Fruit fly (Drosophila melanogaster) whole organism, embryonic: ENCODE measurements around the gene Pif1A.

Experiments used
- Adf1 ChIP-seq: fragments of 200-800 bp; sonication (Bioruptor generic); IDR thresholded peaks from 2 replicates; pipeline ENCODE4 v1.3.6; 2022; ENCODE audit warnings: missing biosample characterization, missing genetic modification characterization
- Blimp-1 ChIP-seq: fragments of 200-800 bp; sonication (Bioruptor generic); optimal IDR thresholded peaks from 3 replicates; lab custom pipeline; 2018; ENCODE audit warnings: missing biosample characterization, missing genetic modification characterization, mild to moderate bottlenecking, moderate library complexity, missing genetic modification reagents
- CG11695 ChIP-seq: fragments of 200-800 bp; sonication (Bioruptor generic); IDR thresholded peaks from 3 replicates; pipeline ENCODE4 v1.3.6; 2022; ENCODE audit warnings: missing biosample characterization, missing genetic modification characterization
- CG12155 ChIP-seq: fragments of 200-800 bp; sonication (Bioruptor generic); optimal IDR thresholded peaks from 3 replicates; lab custom pipeline; 2016; ENCODE audit warnings: missing biosample characterization, missing genetic modification characterization
- CG13424 ChIP-seq: fragments of 200-800 bp; sonication (Bioruptor generic); optimal IDR thresholded peaks from 2 replicates; lab custom pipeline; 2019; ENCODE audit warnings: missing biosample characterization, mild to moderate bottlenecking, missing genetic modification characterization, moderate library complexity
- CG13894 ChIP-seq: fragments of 200-800 bp; sonication (Bioruptor generic); optimal IDR thresholded peaks from 3 replicates; lab custom pipeline; 2018; ENCODE audit warnings: missing biosample characterization, mild to moderate bottlenecking, missing genetic modification characterization, moderate library complexity
- CG14050 ChIP-seq: fragments of 200-800 bp; sonication (Bioruptor generic); IDR thresholded peaks from 3 replicates; pipeline ENCODE4 v1.3.6; 2022; ENCODE audit warnings: missing biosample characterization, missing genetic modification characterization
- CG17802 ChIP-seq: fragments of 200-800 bp; sonication (Bioruptor generic); optimal IDR thresholded peaks from 2 replicates; lab custom pipeline; 2018; ENCODE audit warnings: missing biosample characterization, mild to moderate bottlenecking, missing genetic modification characterization, moderate library complexity
- CG4360 ChIP-seq: fragments of 200-800 bp; sonication (Bioruptor generic); IDR thresholded peaks from 2 replicates; pipeline ENCODE4 v1.3.6; 2022; ENCODE audit warnings: missing biosample characterization, missing genetic modification characterization
- CG4820 ChIP-seq: fragments of 200-800 bp; sonication (Bioruptor generic); optimal IDR thresholded peaks from 3 replicates; lab custom pipeline; 2016; ENCODE audit warnings: missing biosample characterization, missing genetic modification characterization
- CG7987 ChIP-seq: fragments of 200-800 bp; sonication (Bioruptor generic); optimal IDR thresholded peaks from 2 replicates; lab custom pipeline; 2018; ENCODE audit warnings: missing biosample characterization, mild to moderate bottlenecking, missing genetic modification characterization, moderate library complexity
- CG8281 ChIP-seq: fragments of 200-800 bp; sonication (Bioruptor generic); optimal IDR thresholded peaks from 2 replicates; lab custom pipeline; 2018; ENCODE audit warnings: missing biosample characterization, mild to moderate bottlenecking, missing genetic modification characterization, moderate library complexity
- CG8359 ChIP-seq: fragments of 200-800 bp; sonication (Bioruptor generic); optimal IDR thresholded peaks from 2 replicates; lab custom pipeline; 2017; ENCODE audit warnings: missing biosample characterization, mild to moderate bottlenecking, missing genetic modification characterization, borderline replicate concordance
- CG8478 ChIP-seq: fragments of >200 bp; optimal IDR thresholded peaks from 2 replicates; lab custom pipeline; 2018
- CG8924 ChIP-seq: fragments of 200-800 bp; optimal IDR thresholded peaks from 3 replicates; lab custom pipeline; 2019; ENCODE audit warnings: missing biosample characterization, mild to moderate bottlenecking, missing genetic modification characterization, moderate library complexity
- Eip74EF ChIP-seq, 2 experiments: fragments of 200-800 bp in 1 of 2; fragments of >200 bp in 1 of 2; sonication (Bioruptor generic) in 1 of 2; optimal IDR thresholded peaks; 2 replicates each; lab custom pipeline; 2017 to 2019; ENCODE audit warnings: missing biosample characterization in 2 of 2, missing genetic modification characterization in 2 of 2, mild to moderate bottlenecking in 1 of 2, moderate library complexity in 1 of 2
- Hmx ChIP-seq: fragments of 200-800 bp; sonication (Bioruptor generic); optimal IDR thresholded peaks from 2 replicates; lab custom pipeline; 2016; ENCODE audit warnings: missing biosample characterization, missing genetic modification characterization
- Lhr ChIP-seq: fragments of 200-800 bp; sonication (Bioruptor generic); optimal IDR thresholded peaks from 3 replicates; lab custom pipeline; 2017; ENCODE audit warnings: mild to moderate bottlenecking, missing biosample characterization, missing genetic modification reagents, missing genetic modification characterization
- Oli ChIP-seq: fragments of 200-800 bp; sonication (Bioruptor generic); optimal IDR thresholded peaks from 2 replicates; lab custom pipeline; 2018; ENCODE audit warnings: missing biosample characterization, mild to moderate bottlenecking, missing genetic modification characterization, moderate library complexity
- Side ChIP-seq: fragments of 200-800 bp; sonication (Bioruptor generic); optimal IDR thresholded peaks from 2 replicates; lab custom pipeline; 2016; ENCODE audit warnings: missing biosample characterization, missing genetic modification characterization
- Ssrp ChIP-seq: fragments of 200-800 bp; sonication (Bioruptor generic); optimal IDR thresholded peaks from 2 replicates; lab custom pipeline; 2018; ENCODE audit warnings: missing biosample characterization, mild to moderate bottlenecking, missing genetic modification characterization, moderate library complexity
- Trl ChIP-seq, 3 experiments: fragments of >200 bp in 2 of 3; fragments of 200-800 bp in 1 of 3; sonication (Bioruptor generic) in 1 of 3; optimal IDR thresholded peaks; 2 replicates in 1 of 3; 3 replicates in 2 of 3; lab custom pipeline; 2016 to 2017; ENCODE audit warnings: missing biosample characterization in 1 of 3, missing genetic modification characterization in 1 of 3
- ara ChIP-seq: fragments of 200-800 bp; sonication (Bioruptor generic); IDR thresholded peaks from 2 replicates; pipeline ENCODE4 v1.3.6; 2022; ENCODE audit warnings: missing biosample characterization, missing genetic modification characterization
- bigmax ChIP-seq: fragments of 200-800 bp; sonication (Bioruptor generic); optimal IDR thresholded peaks from 2 replicates; lab custom pipeline; 2018; ENCODE audit warnings: missing biosample characterization, mild to moderate bottlenecking, missing genetic modification characterization
- cg ChIP-seq: fragments of 200-800 bp; sonication (Bioruptor generic); optimal IDR thresholded peaks from 3 replicates; lab custom pipeline; 2019; ENCODE audit warnings: missing biosample characterization, mild to moderate bottlenecking, missing genetic modification characterization, moderate library complexity
- chm ChIP-seq: fragments of 200-800 bp; sonication (Bioruptor generic); IDR thresholded peaks from 2 replicates; pipeline ENCODE4 v1.3.6; 2022; ENCODE audit warnings: missing biosample characterization, missing genetic modification characterization
- chn ChIP-seq: fragments of 200-800 bp; sonication (Bioruptor generic); optimal IDR thresholded peaks from 2 replicates; lab custom pipeline; 2016; ENCODE audit warnings: missing biosample characterization, missing genetic modification characterization
- dm ChIP-seq: fragments of 200-800 bp; sonication (Bioruptor generic); optimal IDR thresholded peaks from 3 replicates; lab custom pipeline; 2016; ENCODE audit warnings: missing biosample characterization, missing genetic modification characterization
- gcm2 ChIP-seq: fragments of 200-800 bp; sonication (Bioruptor generic); optimal IDR thresholded peaks from 2 replicates; lab custom pipeline; 2016; ENCODE audit warnings: missing biosample characterization, missing genetic modification characterization
- grau ChIP-seq: fragments of 200-800 bp; optimal IDR thresholded peaks from 3 replicates; lab custom pipeline; 2019; ENCODE audit warnings: missing biosample characterization, mild to moderate bottlenecking, missing genetic modification characterization, moderate library complexity
- hb ChIP-seq: fragments of 200-800 bp; sonication (Bioruptor generic); IDR thresholded peaks from 3 replicates; pipeline ENCODE4 v1.3.6; 2022; ENCODE audit warnings: missing biosample characterization, missing genetic modification characterization; ENCODE audit not compliant: partially characterized antibody
- hth ChIP-seq: fragments of >200 bp; optimal IDR thresholded peaks from 2 replicates; lab custom pipeline; 2017; ENCODE audit warnings: inconsistent platforms
- jing ChIP-seq: fragments of 200-800 bp; sonication (Bioruptor generic); optimal IDR thresholded peaks from 2 replicates; lab custom pipeline; 2018; ENCODE audit warnings: missing biosample characterization, mild to moderate bottlenecking, missing genetic modification characterization
- lbe ChIP-seq: fragments of 200-800 bp; sonication (Bioruptor generic); optimal IDR thresholded peaks from 2 replicates; lab custom pipeline; 2016; ENCODE audit warnings: missing biosample characterization, mild to moderate bottlenecking, missing genetic modification characterization
- lola ChIP-seq, 3 experiments: fragments of >200 bp in 2 of 3; fragments of 200-800 bp in 1 of 3; sonication (Bioruptor generic) in 1 of 3; optimal IDR thresholded peaks; 2 replicates each; lab custom pipeline; 2017 to 2019; ENCODE audit warnings: missing biosample characterization in 3 of 3, missing genetic modification characterization in 3 of 3, mild to moderate bottlenecking in 1 of 3, moderate library complexity in 1 of 3
- luna ChIP-seq: fragments of 200-800 bp; sonication (Bioruptor generic); optimal IDR thresholded peaks from 2 replicates; lab custom pipeline; 2016; ENCODE audit warnings: missing biosample characterization, missing genetic modification characterization
- mld ChIP-seq: fragments of 200-800 bp; sonication (Bioruptor generic); IDR thresholded peaks from 3 replicates; pipeline ENCODE4 v1.3.6; 2022; ENCODE audit warnings: missing biosample characterization, missing genetic modification characterization; ENCODE audit not compliant: partially characterized antibody
- nau ChIP-seq: fragments of 200-800 bp; sonication (Bioruptor generic); optimal IDR thresholded peaks from 3 replicates; lab custom pipeline; 2017; ENCODE audit warnings: missing biosample characterization, mild to moderate bottlenecking, missing genetic modification characterization, missing genetic modification reagents
- phol ChIP-seq: fragments of 200-800 bp; sonication (Bioruptor generic); optimal IDR thresholded peaks from 3 replicates; lab custom pipeline; 2018; ENCODE audit warnings: missing biosample characterization, mild to moderate bottlenecking, missing genetic modification characterization, moderate library complexity
- ranshi ChIP-seq: fragments of 200-800 bp; sonication (Bioruptor generic); IDR thresholded peaks from 2 replicates; pipeline ENCODE4 v1.3.6; 2022; ENCODE audit warnings: missing biosample characterization, missing genetic modification characterization
- repo ChIP-seq: fragments of 200-800 bp; sonication (Bioruptor generic); optimal IDR thresholded peaks from 2 replicates; lab custom pipeline; 2016; ENCODE audit warnings: missing biosample characterization, missing genetic modification characterization
- ro ChIP-seq: fragments of 200-800 bp; sonication (Bioruptor generic); IDR thresholded peaks from 2 replicates; pipeline ENCODE4 v1.3.6; 2022; ENCODE audit warnings: missing biosample characterization, missing genetic modification characterization
- salm ChIP-seq: fragments of 200-800 bp; sonication (Bioruptor generic); optimal IDR thresholded peaks from 2 replicates; lab custom pipeline; 2018; ENCODE audit warnings: missing biosample characterization, mild to moderate bottlenecking, missing genetic modification characterization
- shn ChIP-seq: fragments of 200-800 bp; sonication (Bioruptor generic); optimal IDR thresholded peaks from 3 replicates; lab custom pipeline; 2016; ENCODE audit warnings: missing biosample characterization, missing genetic modification characterization
- sr ChIP-seq: fragments of 200-800 bp; sonication (Bioruptor generic); IDR thresholded peaks from 3 replicates; pipeline ENCODE4 v1.3.6; 2022; ENCODE audit warnings: missing biosample characterization, missing genetic modification characterization
- sug ChIP-seq: fragments of 200-800 bp; optimal IDR thresholded peaks from 2 replicates; lab custom pipeline; 2019; ENCODE audit warnings: missing biosample characterization, mild to moderate bottlenecking, missing genetic modification characterization, moderate library complexity
- toy ChIP-seq: fragments of 200-800 bp; sonication (Bioruptor generic); IDR thresholded peaks from 2 replicates; pipeline ENCODE4 v1.3.6; 2022; ENCODE audit warnings: missing biosample characterization, missing genetic modification characterization
- vvl ChIP-seq: fragments of 200-800 bp; sonication (Bioruptor generic); IDR thresholded peaks from 2 replicates; pipeline ENCODE4 v1.3.6; 2022; ENCODE audit warnings: missing biosample characterization, missing genetic modification characterization

Gene Pif1A

dm6 chr3R:8810397-8811184 lies 9.6 kb upstream of the Pif1A start (continued):
- TF ChIP-seq Trl (optimal IDR thresholded peaks at IDR 0.05; lab: Kevin White, UChicago) = no peak
- peak; percentile 41 for TF ChIP-seq Trl (GFP tag; optimal IDR thresholded peaks at IDR 0.05; lab: Kevin White, UChicago)
- peak; percentile 82 for TF ChIP-seq Blimp-1 (GFP tag; lab: Kevin White, UChicago)
- no peak for TF ChIP-seq Oli
- peak; percentile 23 for TF ChIP-seq shn
- TF ChIP-seq jing (GFP tag; lab: Kevin White, UChicago) = peak; percentile 15
- peak; percentile 33 for TF ChIP-seq cg (GFP tag; lab: Kevin White, UChicago)
- peak; percentile 25 for TF ChIP-seq CG17802 (tag; lab: Kevin White, UChicago)
- TF ChIP-seq gcm2 (GFP tag; lab: Kevin White, UChicago) = peak; percentile 68
- peak; percentile 85 for TF ChIP-seq CG13424
- peak; percentile 72 for TF ChIP-seq CG4360
- peak; percentile 71 for TF ChIP-seq CG8281 (tag; lab: Kevin White, UChicago)
- peak; percentile 50 for TF ChIP-seq CG4820 (GFP tag; lab: Kevin White, UChicago)
- peak; percentile 92 for TF ChIP-seq CG8359 (GFP tag; lab: Kevin White, UChicago)
- peak; percentile 57 for TF ChIP-seq grau
- TF ChIP-seq Ssrp (tag; lab: Kevin White, UChicago) = no peak
- peak; percentile 79 for TF ChIP-seq lbe (GFP tag; lab: Kevin White, UChicago)
- TF ChIP-seq phol (tag; lab: Kevin White, UChicago) = peak; percentile 29
- peak; percentile 67 for TF ChIP-seq CG8924 (tag; lab: Kevin White, UChicago)
- TF ChIP-seq CG11695 (GFP tag; lab: Robert Waterston, UW) = peak; percentile 26; the same call in 1 of the 3 replicates
- peak; percentile 59 for TF ChIP-seq dm
- peak; percentile 78; the same call in 1 of the 2 replicates for TF ChIP-seq ranshi (GFP tag; lab: Robert Waterston, UW)
- TF ChIP-seq mld (GFP tag; lab: Robert Waterston, UW) = no peak
- TF ChIP-seq Eip74EF (GFP tag; optimal IDR thresholded peaks at IDR 0.05; lab: Kevin White, UChicago) = peak in 1 of 2 experiments; percentile 65
- TF ChIP-seq CG14050 = peak; percentile 48; the same call in 1 of the 3 replicates
- TF ChIP-seq bigmax = peak; percentile 79
- TF ChIP-seq hth = no peak
- TF ChIP-seq CG7987 (GFP tag; lab: Kevin White, UChicago) = peak; percentile 99
- peak; percentile 98 for TF ChIP-seq CG13894 (tag; lab: Kevin White, UChicago)
- peak; percentile 96 for TF ChIP-seq sug (tag; lab: Kevin White, UChicago)
- TF ChIP-seq Adf1 (GFP tag; lab: Robert Waterston, UW) = peak; percentile 59; the same call in 1 of the 2 replicates
- TF ChIP-seq hb = no peak
- peak; percentile 14; the same call in 1 of the 2 replicates for TF ChIP-seq toy (GFP tag; lab: Robert Waterston, UW)
- no peak for TF ChIP-seq CG8478 (lab: Kevin White, UChicago)
- TF ChIP-seq chn = peak; percentile 38
- peak; percentile 95 for TF ChIP-seq salm (tag; lab: Kevin White, UChicago)
- peak; percentile 93 for TF ChIP-seq chm (GFP tag; lab: Robert Waterston, UW)
- peak; percentile 65 for TF ChIP-seq repo (GFP tag; lab: Kevin White, UChicago)
- TF ChIP-seq CG12155 = no peak
- TF ChIP-seq luna (GFP tag; lab: Kevin White, UChicago) = peak; percentile 14
- peak; percentile 46 for TF ChIP-seq vvl (GFP tag; lab: Robert Waterston, UW)
- TF ChIP-seq ro (GFP tag; lab: Robert Waterston, UW) = no peak
- TF ChIP-seq Hmx (GFP tag; lab: Kevin White, UChicago) = no peak
- TF ChIP-seq Side (GFP tag; lab: Kevin White, UChicago) = peak; percentile 85
- TF ChIP-seq lola (GFP tag; optimal IDR thresholded peaks at IDR 0.05; lab: Kevin White, UChicago) = peak in 1 of 3 experiments; percentile 62
- peak; percentile 79 for TF ChIP-seq sr (GFP tag; lab: Robert Waterston, UW)
- TF ChIP-seq ara (GFP tag; lab: Robert Waterston, UW) = peak; percentile 87
- TF ChIP-seq Lhr = peak; percentile 81
- TF ChIP-seq nau (GFP tag; lab: Kevin White, UChicago) = peak; percentile 88
